Worm (Caenorhabditis elegans): ENCODE data around the gene col-43.

Gene col-43

ce11 chrV:8092385-8092784 is 41.7 kb upstream of the col-43 start, which contains the start of gene str-129:
TSS of gene str-129 (minus strand) at chrV:8092485.
- TF ChIP-seq skn-1 (tag; optimal IDR thresholded peaks at IDR 0.05) (no peak), lin-39 (tag; optimal IDR thresholded peaks at IDR 0.05) (no peak), fos-1 (tag; optimal IDR thresholded peaks at IDR 0.05) (no peak), elt-1 (tag; optimal IDR thresholded peaks at IDR 0.05) (no peak), nhr-11 (tag; optimal IDR thresholded peaks at IDR 0.05) (no peak), hmg-11 (tag; optimal IDR thresholded peaks at IDR 0.05) (no peak), nhr-23 (tag; optimal IDR thresholded peaks at IDR 0.05) (no peak), ceh-28 (tag; optimal IDR thresholded peaks at IDR 0.05) (no peak)

- TF ChIP-seq pha-4 (tag; optimal IDR thresholded peaks at IDR 0.05): no peak
- TF ChIP-seq ztf-11 (tag; optimal IDR thresholded peaks at IDR 0.05): no peak
- TF ChIP-seq ama-1 (optimal IDR thresholded peaks at IDR 0.05): no peak
- no peak for TF ChIP-seq elt-2 (tag; optimal IDR thresholded peaks at IDR 0.05)
- TF ChIP-seq R02D3.7 (tag; optimal IDR thresholded peaks at IDR 0.05): no peak
- no peak for TF ChIP-seq lin-15B (tag; optimal IDR thresholded peaks at IDR 0.05)
- TF ChIP-seq egl-5 (tag; optimal IDR thresholded peaks at IDR 0.05): no peak
- TF ChIP-seq lin-39 (tag; optimal IDR thresholded peaks at IDR 0.05): no peak
- no peak for TF ChIP-seq daf-12 (tag; optimal IDR thresholded peaks at IDR 0.05)
- no peak for TF ChIP-seq nhr-12 (tag; optimal IDR thresholded peaks at IDR 0.05)
- no peak for TF ChIP-seq snpc-4 (tag; optimal IDR thresholded peaks at IDR 0.05)
- TF ChIP-seq sea-2 (GFP tag; optimal IDR thresholded peaks at IDR 0.05): no peak
- no peak for TF ChIP-seq ceh-82 (tag; optimal IDR thresholded peaks at IDR 0.05)
- TF ChIP-seq eor-1 (tag; optimal IDR thresholded peaks at IDR 0.05): no peak
- no peak for TF ChIP-seq pqm-1 (tag; optimal IDR thresholded peaks at IDR 0.05)
- no peak for TF ChIP-seq nhr-67 (tag; optimal IDR thresholded peaks at IDR 0.05)
- no peak for TF ChIP-seq fkh-2 (tag; optimal IDR thresholded peaks at IDR 0.05)
- TF ChIP-seq unc-39 (tag; optimal IDR thresholded peaks at IDR 0.05): no peak
- TF ChIP-seq egl-27 (tag; optimal IDR thresholded peaks at IDR 0.05): no peak
Measured at ce11 chrV:8090595-8090994, 39.9 kb upstream of the col-43 start, which contains the start of gene str-130. TSS of gene str-130 (minus strand) at chrV:8090695.

- TF ChIP-seq lin-15B (tag; optimal IDR thresholded peaks at IDR 0.05) (no peak), nhr-23 (tag; optimal IDR thresholded peaks at IDR 0.05) (no peak), nhr-25 (tag; optimal IDR thresholded peaks at IDR 0.05) (no peak), egl-27 (tag; optimal IDR thresholded peaks at IDR 0.05) (no peak), snpc-4 (tag; optimal IDR thresholded peaks at IDR 0.05) (no peak), mdl-1 (tag; optimal IDR thresholded peaks at IDR 0.05) (no peak), nhr-43 (tag; optimal IDR thresholded peaks at IDR 0.05; ENCODE audit: poor library complexity, severe bottlenecking) (no peak), ceh-82 (tag; optimal IDR thresholded peaks at IDR 0.05) (no peak), fos-1 (tag; optimal IDR thresholded peaks at IDR 0.05) (no peak), jun-1 (tag; optimal IDR thresholded peaks at IDR 0.05) (no peak), ztf-11 (tag; optimal IDR thresholded peaks at IDR 0.05) (no peak), tbx-2 (tag; optimal IDR thresholded peaks at IDR 0.05) (no peak), hmg-11 (tag; optimal IDR thresholded peaks at IDR 0.05) (no peak), ztf-4 (tag; optimal IDR thresholded peaks at IDR 0.05) (no peak), nhr-76 (tag; optimal IDR thresholded peaks at IDR 0.05) (no peak), ceh-16 (tag; optimal IDR thresholded peaks at IDR 0.05) (no peak), elt-1 (tag; optimal IDR thresholded peaks at IDR 0.05) (no peak), elt-2 (tag; optimal IDR thresholded peaks at IDR 0.05) (no peak), nhr-11 (tag; optimal IDR thresholded peaks at IDR 0.05) (no peak), unc-62 (GFP tag; optimal IDR thresholded peaks at IDR 0.05) (no peak)
Measured at ce11 chrV:8085141-8085540, 34.4 kb upstream of the col-43 start, which contains the start of gene C09H5.7. TSS of gene C09H5.7 (minus strand) at chrV:8085241.

- TF ChIP-seq skn-1 (tag; optimal IDR thresholded peaks at IDR 0.05) (no peak), ZK546.5 (tag; optimal IDR thresholded peaks at IDR 0.05) (no peak), nhr-77 (tag; optimal IDR thresholded peaks at IDR 0.05) (no peak), lsy-12 (tag; optimal IDR thresholded peaks at IDR 0.05) (no peak), nfya-1 (tag; optimal IDR thresholded peaks at IDR 0.05; ENCODE audit: insufficient read depth) (no peak), nhr-12 (tag; optimal IDR thresholded peaks at IDR 0.05) (no peak), elt-1 (tag; optimal IDR thresholded peaks at IDR 0.05) (no peak)
Measured at ce11 chrV:8081579-8081978, 30.9 kb upstream of the col-43 start, which contains the start of gene str-131. TSS of gene str-131 (minus strand) at chrV:8081679.

Measured in whole organism, L3 larva.